Worm (Caenorhabditis elegans): Measurements from ENCODE around the gene T01G5.8.

Gene T01G5.8

DNA sequence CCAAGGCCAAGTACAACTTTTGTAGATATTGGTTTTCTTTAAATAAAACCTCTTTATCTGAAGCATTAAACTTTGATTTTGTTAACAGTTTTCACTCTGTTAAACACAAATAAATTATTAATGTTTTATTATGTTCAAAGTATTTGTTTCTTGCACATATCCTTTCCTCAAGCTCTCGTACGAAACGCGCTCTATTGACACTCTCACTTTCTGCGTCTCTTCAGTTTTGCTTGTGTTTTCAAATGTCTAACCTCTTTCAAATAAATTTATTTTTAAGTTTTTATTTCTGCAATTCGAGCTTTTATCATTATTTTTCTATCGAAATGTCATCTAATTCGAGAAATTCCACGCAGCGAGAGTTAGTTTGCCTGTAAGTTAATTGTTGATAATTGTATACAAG, 27.7 kb downstream of the T01G5.8 start, which contains the start of gene K08F9.4 (continued):
- TF ChIP-seq lsy-2 (tag; optimal IDR thresholded peaks at IDR 0.05) (peak; percentile 75 to 82), ceh-8 (GFP tag; optimal IDR thresholded peaks at IDR 0.05) (no peak), dsc-1 (tag; optimal IDR thresholded peaks at IDR 0.05) (no peak), F16B12.6 (tag; optimal IDR thresholded peaks at IDR 0.05) (peak; percentile 38), isw-1 (GFP tag; IDR thresholded peaks at IDR 0.05) (no peak), tbx-2 (tag; optimal IDR thresholded peaks at IDR 0.05) (peak; percentile 50), nhr-84 (tag; optimal IDR thresholded peaks at IDR 0.05) (no peak), nhr-20 (tag; optimal IDR thresholded peaks at IDR 0.05) (peak; percentile 68), lin-39 (tag; optimal IDR thresholded peaks at IDR 0.05) (no peak), unc-130 (tag; optimal IDR thresholded peaks at IDR 0.05) (peak; percentile 70), elt-2 (tag; optimal IDR thresholded peaks at IDR 0.05) (no peak), swsn-7 (tag; optimal IDR thresholded peaks at IDR 0.05) (peak; percentile 51), dpl-1 (GFP tag; optimal IDR thresholded peaks at IDR 0.05) (peak; percentile 75 to 83 (median 79)), fkh-10 (GFP tag; optimal IDR thresholded peaks at IDR 0.05) (no peak), egl-13 (tag; optimal IDR thresholded peaks at IDR 0.05) (no peak), nhr-76 (tag; optimal IDR thresholded peaks at IDR 0.05) (no peak)

DNA sequence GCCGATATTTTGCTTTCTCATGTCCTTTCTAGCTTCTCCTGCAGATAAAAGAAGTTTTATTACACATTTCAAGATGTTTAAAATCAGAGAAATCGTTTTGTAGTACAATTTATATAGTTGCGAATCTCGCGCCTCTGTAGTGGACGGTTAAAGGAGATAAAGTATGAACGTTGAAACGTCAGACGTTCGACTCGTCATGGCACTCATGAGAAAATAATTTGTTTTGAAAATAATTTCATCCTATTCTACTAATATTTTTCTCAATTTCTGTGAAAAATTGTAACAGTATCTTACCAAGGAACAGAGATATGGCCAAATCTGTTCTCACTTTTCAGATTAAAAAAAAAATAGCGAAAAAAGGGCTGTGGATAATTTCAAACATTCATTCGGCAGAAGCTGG, 31.7 kb downstream of the T01G5.8 start, which contains the start of gene T09F5.20:
Gene T09F5.20 (minus strand): TSS at position 101 of the 400 bp plus-strand sequence.
- TF ChIP-seq ztf-4 (tag; optimal IDR thresholded peaks at IDR 0.05) (no peak), nhr-28 (tag; optimal IDR thresholded peaks at IDR 0.05) (no peak), C04F5.9 (tag; optimal IDR thresholded peaks at IDR 0.05) (no peak), ceh-63 (GFP tag; optimal IDR thresholded peaks at IDR 0.05) (no peak), grh-1 (GFP tag; IDR thresholded peaks at IDR 0.05) (no peak), vab-15 (tag; optimal IDR thresholded peaks at IDR 0.05) (no peak), dpl-1 (GFP tag; optimal IDR thresholded peaks at IDR 0.05) (no peak), fkh-10 (GFP tag; optimal IDR thresholded peaks at IDR 0.05) (no peak)

DNA sequence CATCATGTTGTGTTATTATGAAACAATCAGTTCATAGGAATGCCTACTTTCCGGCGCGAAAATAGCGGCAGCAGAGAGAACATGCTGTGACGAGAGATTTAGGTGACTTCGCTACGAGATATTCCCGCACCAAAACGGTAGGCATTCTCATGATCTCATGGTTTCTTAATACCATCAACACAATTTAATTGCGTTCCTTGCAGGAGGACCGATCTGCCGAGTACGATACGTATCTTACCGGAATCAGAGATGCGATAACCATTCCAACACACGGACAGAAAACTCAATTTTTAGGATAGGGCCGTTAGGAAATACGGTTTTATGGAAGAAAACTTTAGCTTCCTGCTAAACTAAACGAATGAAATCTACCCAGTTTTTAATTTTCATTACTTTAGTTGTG, 32.7 kb downstream of the T01G5.8 start, which contains the start of gene T09F5.1:
Gene T09F5.1 (plus strand): TSS at position 301 of the 400 bp plus-strand sequence.
- TF ChIP-seq dpl-1 (GFP tag; optimal IDR thresholded peaks at IDR 0.05), result no peak
- no peak for TF ChIP-seq zag-1 (tag; optimal IDR thresholded peaks at IDR 0.05)
- TF ChIP-seq blmp-1 (tag; optimal IDR thresholded peaks at IDR 0.05), result no peak
- TF ChIP-seq ceh-8 (GFP tag; optimal IDR thresholded peaks at IDR 0.05), result no peak
- no peak for TF ChIP-seq nhr-28 (tag; optimal IDR thresholded peaks at IDR 0.05)
- TF ChIP-seq mab-9 (GFP tag; IDR thresholded peaks at IDR 0.05), result no peak
- no peak for TF ChIP-seq swsn-7 (tag; optimal IDR thresholded peaks at IDR 0.05)
- no peak for TF ChIP-seq sup-37 (GFP tag; optimal IDR thresholded peaks at IDR 0.05)
- TF ChIP-seq hlh-4 (tag; optimal IDR thresholded peaks at IDR 0.05), result no peak
- TF ChIP-seq tlp-1 (tag; optimal IDR thresholded peaks at IDR 0.05), result no peak
- TF ChIP-seq sptf-1 (tag; optimal IDR thresholded peaks at IDR 0.05), result no peak
- no peak for TF ChIP-seq Y116A8C.19 (tag; optimal IDR thresholded peaks at IDR 0.05; ENCODE audit: borderline replicate concordance)
- no peak for TF ChIP-seq aha-1 (tag; optimal IDR thresholded peaks at IDR 0.05)
- TF ChIP-seq lin-13 (GFP tag; optimal IDR thresholded peaks at IDR 0.05), result no peak
- TF ChIP-seq ceh-63 (GFP tag; optimal IDR thresholded peaks at IDR 0.05), result no peak
- TF ChIP-seq lir-3 (tag; optimal IDR thresholded peaks at IDR 0.05; ENCODE audit: poor library complexity), result no peak
- no peak for TF ChIP-seq F16B12.6 (tag; optimal IDR thresholded peaks at IDR 0.05)
- no peak for TF ChIP-seq pax-3 (tag; optimal IDR thresholded peaks at IDR 0.05)
- no peak for TF ChIP-seq sox-4 (tag; optimal IDR thresholded peaks at IDR 0.05)

DNA sequence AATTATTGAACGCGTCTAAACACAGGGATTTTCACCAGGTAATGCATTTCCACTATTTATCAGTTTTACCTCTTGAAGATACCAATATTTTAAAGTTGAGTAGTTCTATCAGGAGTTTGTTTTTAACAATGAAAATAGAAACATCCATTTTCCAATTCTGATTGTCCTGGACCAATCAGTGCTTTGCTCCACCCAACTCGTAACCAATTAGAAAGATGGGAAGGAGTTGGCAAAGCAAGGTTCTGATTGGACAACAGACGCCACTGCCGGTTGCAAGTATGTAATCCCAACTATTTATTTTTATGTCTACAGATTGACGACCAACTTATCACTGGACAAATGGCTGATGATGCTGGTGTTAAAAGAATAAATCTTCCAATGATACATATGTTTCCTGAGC, 34.1 kb downstream of the T01G5.8 start:
- TF ChIP-seq vab-15 (tag; optimal IDR thresholded peaks at IDR 0.05), result no peak
- no peak for TF ChIP-seq ceh-88 (GFP tag; IDR thresholded peaks at IDR 0.05)
- no peak for TF ChIP-seq blmp-1 (tag; optimal IDR thresholded peaks at IDR 0.05)
- no peak for TF ChIP-seq efl-3 (GFP tag; optimal IDR thresholded peaks at IDR 0.05)
- TF ChIP-seq mdl-1 (tag; optimal IDR thresholded peaks at IDR 0.05), result no peak
- no peak for TF ChIP-seq hpl-2 (GFP tag; optimal IDR thresholded peaks at IDR 0.05)
- no peak for TF ChIP-seq aha-1 (tag; optimal IDR thresholded peaks at IDR 0.05)
- TF ChIP-seq pax-3 (tag; optimal IDR thresholded peaks at IDR 0.05), result no peak
- no peak for TF ChIP-seq nhr-47 (tag; optimal IDR thresholded peaks at IDR 0.05)
- TF ChIP-seq lir-3 (tag; optimal IDR thresholded peaks at IDR 0.05; ENCODE audit: poor library complexity), result no peak
- no peak for TF ChIP-seq snu-23 (GFP tag; optimal IDR thresholded peaks at IDR 0.05)
- TF ChIP-seq fkh-8 (tag; optimal IDR thresholded peaks at IDR 0.05), result no peak
- TF ChIP-seq ceh-63 (GFP tag; optimal IDR thresholded peaks at IDR 0.05), result no peak
- TF ChIP-seq nhr-71 (tag; optimal IDR thresholded peaks at IDR 0.05), result no peak
- no peak for TF ChIP-seq nhr-84 (tag; optimal IDR thresholded peaks at IDR 0.05)
- no peak for TF ChIP-seq mef-2 (tag; optimal IDR thresholded peaks at IDR 0.05)
- TF ChIP-seq irx-1 (tag; optimal IDR thresholded peaks at IDR 0.05), result no peak
- no peak for TF ChIP-seq ces-1 (GFP tag; optimal IDR thresholded peaks at IDR 0.05)
- no peak for TF ChIP-seq unc-30 (tag; optimal IDR thresholded peaks at IDR 0.05)
